Fruit fly (Drosophila melanogaster): ENCODE results near the gene Ube4B.

- no peak for TF ChIP-seq CG8478 (optimal IDR thresholded peaks at IDR 0.05)
- TF ChIP-seq CTCF (optimal IDR thresholded peaks at IDR 0.05): no peak
Measured at dm6 chr2L:12975367-12975655, 43.9 kb downstream of the Ube4B start.

Measured in S2 (cell line).